Worm (Caenorhabditis elegans): ENCODE data around the gene skpt-1.
A peak's percentile ranks its signal among the peaks of the same experiment; 100 is the strongest.

Gene skpt-1

DNA sequence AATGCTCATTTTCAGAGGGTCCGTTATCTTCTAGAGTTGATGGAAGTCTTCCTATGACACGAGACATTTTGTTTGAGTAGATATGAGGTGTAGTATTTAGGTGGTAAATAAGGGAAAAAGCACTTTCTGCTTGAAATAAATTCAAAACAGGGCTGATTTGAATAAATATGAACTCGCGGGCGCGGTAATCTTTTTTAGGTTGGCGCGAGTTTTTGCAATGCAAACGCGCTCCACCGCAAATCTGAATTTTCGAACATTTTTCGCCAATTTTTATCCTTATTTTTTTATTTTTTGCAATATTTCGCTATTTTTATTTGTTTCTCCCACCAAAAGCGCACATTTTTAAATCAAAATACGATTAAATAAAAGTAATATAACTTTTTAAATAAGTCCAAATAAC is at the start of gene skpt-1:
Gene skpt-1, minus strand, starts transcription at position 219 of the 400 bp plus-strand sequence.
- TF ChIP-seq ama-1 (optimal IDR thresholded peaks at IDR 0.05) (no peak), ceh-36 (tag; optimal IDR thresholded peaks at IDR 0.05) (no peak), aly-1 (tag; optimal IDR thresholded peaks at IDR 0.05) (no peak), ceh-13 (GFP tag; optimal IDR thresholded peaks at IDR 0.05) (no peak), scrt-1 (GFP tag; IDR thresholded peaks at IDR 0.05) (no peak), tbx-11 (GFP tag; IDR thresholded peaks at IDR 0.05) (no peak), ets-7 (tag; optimal IDR thresholded peaks at IDR 0.05) (no peak), F13C5.2 (tag; optimal IDR thresholded peaks at IDR 0.05) (no peak), hnd-1 (tag; optimal IDR thresholded peaks at IDR 0.05) (no peak), pes-1 (GFP tag; IDR thresholded peaks at IDR 0.05) (no peak), hmbx-1 (tag; optimal IDR thresholded peaks at IDR 0.05) (no peak), tra-4 (tag; optimal IDR thresholded peaks at IDR 0.05) (no peak), hmg-4 (GFP tag; optimal IDR thresholded peaks at IDR 0.05) (no peak), tbx-37 (GFP tag; conservative IDR thresholded peaks at IDR 0.05) (no peak), flt-1 (GFP tag; IDR thresholded peaks at IDR 0.05) (no peak), B0310.2 (tag; optimal IDR thresholded peaks at IDR 0.05) (no peak), sea-1 (GFP tag; conservative IDR thresholded peaks at IDR 0.05) (no peak)

DNA sequence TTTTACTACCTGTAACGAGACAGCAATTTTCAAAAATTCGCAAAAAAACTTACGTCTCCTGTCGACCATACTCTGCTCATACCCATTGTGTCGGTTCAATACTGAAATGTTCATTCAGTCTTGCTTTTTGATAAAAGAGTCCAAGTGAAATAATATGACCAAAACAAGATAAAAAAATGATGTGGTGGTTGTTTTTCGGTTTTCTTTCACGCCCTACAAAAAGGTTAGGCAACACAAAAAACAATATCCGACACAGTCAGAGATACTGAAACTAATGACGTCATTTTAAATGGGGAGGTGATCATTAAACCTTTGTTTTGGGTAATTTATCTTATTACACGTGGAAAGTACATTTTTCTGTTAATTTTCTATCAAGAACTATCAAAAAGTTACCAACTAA is 47.0 kb upstream of the skpt-1 start, which contains the start of gene R02F2.8:
Gene R02F2.8, minus strand, starts transcription at position 101 of the 400 bp plus-strand sequence.
- TF ChIP-seq tbx-11 (GFP tag; IDR thresholded peaks at IDR 0.05) (no peak), tbx-37 (GFP tag; conservative IDR thresholded peaks at IDR 0.05) (no peak), aly-1 (tag; optimal IDR thresholded peaks at IDR 0.05) (no peak), ets-7 (tag; optimal IDR thresholded peaks at IDR 0.05) (no peak), ceh-36 (tag; optimal IDR thresholded peaks at IDR 0.05) (no peak), ceh-13 (GFP tag; optimal IDR thresholded peaks at IDR 0.05) (no peak), B0310.2 (tag; optimal IDR thresholded peaks at IDR 0.05) (no peak), hnd-1 (tag; optimal IDR thresholded peaks at IDR 0.05) (no peak), F13C5.2 (tag; optimal IDR thresholded peaks at IDR 0.05) (no peak), ama-1 (optimal IDR thresholded peaks at IDR 0.05) (no peak), scrt-1 (GFP tag; IDR thresholded peaks at IDR 0.05) (no peak), sea-1 (GFP tag; conservative IDR thresholded peaks at IDR 0.05) (no peak), hmbx-1 (tag; optimal IDR thresholded peaks at IDR 0.05) (no peak)

DNA sequence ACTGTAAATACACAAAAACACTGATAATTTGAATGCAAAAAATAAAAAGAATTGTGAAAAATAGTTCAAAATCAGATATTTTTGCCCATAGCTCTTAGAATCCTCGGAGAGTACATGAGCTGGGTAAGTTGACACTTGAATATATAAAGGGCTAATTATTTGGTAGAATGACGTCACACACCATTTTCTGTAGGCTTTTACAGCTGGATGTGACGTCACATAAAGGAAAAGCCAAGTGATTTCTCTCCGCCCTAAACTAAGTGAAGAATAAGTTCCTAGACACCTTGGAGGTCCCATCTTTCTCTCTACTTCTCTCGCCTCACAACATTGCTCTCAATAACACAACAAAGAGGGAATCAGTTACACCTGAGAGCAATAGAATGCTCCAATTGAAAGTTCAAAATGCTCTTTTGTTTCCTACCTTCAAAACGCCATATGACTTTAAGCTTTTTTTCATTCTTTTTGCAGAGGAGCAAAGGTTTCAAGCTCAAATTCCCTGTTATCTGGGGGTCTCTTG is 39.0 kb upstream of the skpt-1 start, which contains the start of gene osg-1:
Gene osg-1, plus strand, starts transcription at position 467 of the 517 bp plus-strand sequence.
- TF ChIP-seq B0310.2 (tag; optimal IDR thresholded peaks at IDR 0.05) (no peak), sea-1 (GFP tag; conservative IDR thresholded peaks at IDR 0.05) (no peak), tbx-37 (GFP tag; conservative IDR thresholded peaks at IDR 0.05) (no peak), aly-1 (tag; optimal IDR thresholded peaks at IDR 0.05) (no peak), flt-1 (GFP tag; IDR thresholded peaks at IDR 0.05) (no peak), ceh-13 (GFP tag; optimal IDR thresholded peaks at IDR 0.05) (no peak), hnd-1 (tag; optimal IDR thresholded peaks at IDR 0.05) (no peak), ama-1 (optimal IDR thresholded peaks at IDR 0.05) (no peak), pes-1 (GFP tag; IDR thresholded peaks at IDR 0.05) (no peak), scrt-1 (GFP tag; IDR thresholded peaks at IDR 0.05) (no peak), ets-7 (tag; optimal IDR thresholded peaks at IDR 0.05) (no peak), ceh-36 (tag; optimal IDR thresholded peaks at IDR 0.05) (no peak)

DNA sequence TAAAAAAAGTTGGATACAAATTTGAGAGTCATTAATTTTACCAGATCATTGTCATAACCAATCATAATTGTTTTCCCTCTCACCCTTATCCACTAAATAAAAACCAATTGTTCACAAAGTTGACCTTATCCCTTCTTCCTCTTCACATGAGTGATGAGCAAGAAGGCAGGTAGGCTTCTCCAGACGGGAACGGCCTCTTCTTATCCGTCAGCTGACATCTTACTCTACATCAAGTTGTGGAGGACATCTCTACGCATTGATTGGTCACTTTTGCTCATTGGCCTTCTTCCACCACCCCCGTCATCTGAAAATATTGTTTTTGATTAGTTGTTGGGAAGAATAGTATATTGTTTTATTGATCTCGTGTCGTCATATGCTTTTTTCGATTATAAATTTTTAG is 38.1 kb upstream of the skpt-1 start:
- TF ChIP-seq ceh-13 (GFP tag; optimal IDR thresholded peaks at IDR 0.05) (no peak), hnd-1 (tag; optimal IDR thresholded peaks at IDR 0.05) (no peak), pes-1 (GFP tag; IDR thresholded peaks at IDR 0.05) (no peak), sea-1 (GFP tag; conservative IDR thresholded peaks at IDR 0.05) (no peak), tra-4 (tag; optimal IDR thresholded peaks at IDR 0.05) (no peak), flt-1 (GFP tag; IDR thresholded peaks at IDR 0.05) (no peak), hmg-4 (GFP tag; optimal IDR thresholded peaks at IDR 0.05) (no peak), F13C5.2 (tag; optimal IDR thresholded peaks at IDR 0.05) (no peak), scrt-1 (GFP tag; IDR thresholded peaks at IDR 0.05) (no peak), tbx-37 (GFP tag; conservative IDR thresholded peaks at IDR 0.05) (no peak), ceh-36 (tag; optimal IDR thresholded peaks at IDR 0.05) (no peak), B0310.2 (tag; optimal IDR thresholded peaks at IDR 0.05) (no peak), ets-7 (tag; optimal IDR thresholded peaks at IDR 0.05) (no peak), ama-1 (optimal IDR thresholded peaks at IDR 0.05) (no peak), aly-1 (tag; optimal IDR thresholded peaks at IDR 0.05) (no peak), tbx-11 (GFP tag; IDR thresholded peaks at IDR 0.05) (no peak)

DNA sequence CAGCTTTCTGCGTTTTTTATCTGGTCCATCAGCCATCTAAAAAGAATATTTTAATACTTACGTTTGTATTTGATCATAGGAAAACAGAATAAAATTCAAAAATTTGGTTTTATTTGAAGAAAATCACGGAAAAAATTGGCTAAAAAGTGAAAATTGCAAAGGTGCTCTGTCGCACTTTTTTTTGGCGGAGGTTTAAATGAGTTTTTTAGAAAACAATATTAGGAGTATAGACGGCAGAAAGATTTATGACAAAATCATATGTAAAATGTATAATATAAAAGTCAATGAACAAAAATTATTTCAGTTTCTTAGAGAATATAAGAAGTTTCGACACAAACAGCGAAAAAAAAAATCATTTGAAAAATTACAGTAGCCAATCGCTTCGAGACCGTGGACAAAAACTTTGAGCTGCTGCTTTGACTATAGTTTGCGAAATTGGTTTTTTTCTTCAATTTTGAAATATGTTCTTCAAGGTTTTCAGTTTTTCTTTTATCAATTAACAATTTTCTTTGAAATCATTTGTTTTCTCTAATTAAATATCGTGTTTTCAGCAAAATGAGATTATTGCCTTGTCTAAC is 35.6 kb upstream of the skpt-1 start, which contains the start of the genes R02F2.7 and R02F2.4:
Gene R02F2.7, minus strand, starts transcription at position 36 of the 578 bp plus-strand sequence.
Gene R02F2.4, plus strand, starts transcription at position 552 of the 578 bp plus-strand sequence.
- TF ChIP-seq sea-1 (GFP tag; conservative IDR thresholded peaks at IDR 0.05) (no peak), B0310.2 (tag; optimal IDR thresholded peaks at IDR 0.05) (no peak), F13C5.2 (tag; optimal IDR thresholded peaks at IDR 0.05) (no peak), tra-4 (tag; optimal IDR thresholded peaks at IDR 0.05) (no peak)

DNA sequence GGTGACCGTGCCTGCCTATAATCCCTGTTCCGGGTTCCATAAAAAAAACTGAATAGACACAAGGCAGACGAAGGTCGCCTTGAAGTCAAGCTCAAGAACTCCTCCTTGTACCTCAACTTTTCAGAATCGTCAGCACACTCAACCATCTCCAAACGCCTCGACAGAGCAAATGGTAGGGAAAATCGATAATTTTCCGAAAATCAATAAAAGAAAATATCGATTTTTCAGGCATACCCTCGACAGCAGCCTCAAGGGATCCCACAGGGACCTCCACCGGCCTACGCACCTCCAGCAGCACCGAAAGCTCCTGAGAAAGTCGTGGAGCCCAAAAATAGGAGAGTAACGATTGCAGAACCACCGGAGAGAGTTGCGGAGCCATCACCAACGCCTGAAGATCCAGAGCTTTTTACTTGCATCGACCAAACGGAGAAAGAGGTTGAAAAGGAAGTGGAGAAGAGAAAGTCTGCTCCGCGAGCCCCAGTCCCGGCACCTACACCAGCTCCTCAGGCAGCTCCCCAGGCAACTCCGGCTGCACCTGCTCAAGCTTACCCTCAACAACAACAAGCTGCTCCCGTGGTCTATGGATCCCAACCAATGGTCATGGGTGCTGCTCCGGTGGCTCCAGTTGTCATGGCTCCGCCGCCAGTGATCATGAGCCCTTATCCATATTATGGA is 31.4 kb upstream of the skpt-1 start:
- TF ChIP-seq tbx-11 (GFP tag; IDR thresholded peaks at IDR 0.05) (0 out of 2 replicates have a peak, but pooled peaks have one; percentile 7), tra-4 (tag; optimal IDR thresholded peaks at IDR 0.05) (no peak), ets-7 (tag; optimal IDR thresholded peaks at IDR 0.05) (no peak), hmg-4 (GFP tag; optimal IDR thresholded peaks at IDR 0.05) (no peak)

DNA sequence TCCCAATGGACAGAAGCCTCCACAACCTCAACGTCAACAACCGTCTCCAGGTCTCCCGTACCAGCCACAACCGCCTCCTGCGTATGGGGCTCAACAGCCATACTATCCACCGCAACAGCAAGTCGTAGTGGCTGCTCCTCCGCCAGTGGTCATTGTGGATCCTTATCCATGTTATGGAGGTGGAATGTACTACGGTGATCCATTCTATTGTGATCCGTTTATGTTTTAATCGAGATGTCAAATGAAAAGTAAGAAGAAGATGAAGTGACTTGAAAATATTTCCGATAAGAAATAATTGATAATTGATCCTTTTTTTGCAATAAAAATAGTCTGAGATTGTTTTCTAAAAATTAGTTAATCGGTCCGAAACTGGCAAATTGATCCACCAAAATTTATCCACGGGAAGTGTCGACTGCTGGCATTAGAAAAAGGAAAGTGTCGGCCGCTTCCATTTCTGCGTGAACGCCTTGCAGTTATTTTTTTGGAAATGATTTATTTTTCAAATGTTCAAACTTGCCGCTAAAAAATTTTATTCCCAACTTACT is 30.7 kb upstream of the skpt-1 start, which contains the start of the genes R02F2.6 and R02F2.5:
Gene R02F2.6, minus strand, starts transcription at position 101 of the 545 bp plus-strand sequence.
Gene R02F2.5, plus strand, starts transcription at position 495 of the 545 bp plus-strand sequence.
- no peak for TF ChIP-seq aly-1 (tag; optimal IDR thresholded peaks at IDR 0.05)
- TF ChIP-seq scrt-1 (GFP tag; IDR thresholded peaks at IDR 0.05) = no peak
- TF ChIP-seq flt-1 (GFP tag; IDR thresholded peaks at IDR 0.05) = no peak
- no peak for TF ChIP-seq hmbx-1 (tag; optimal IDR thresholded peaks at IDR 0.05)
- TF ChIP-seq tbx-37 (GFP tag; conservative IDR thresholded peaks at IDR 0.05) = no peak

Measured in whole organism, early embryonic.